Worm (Caenorhabditis elegans): ENCODE data around the gene rilp-1.

rilp-1 gene

ce11 chrIII:3692516-3692915 lies 56.6 kb downstream of the rilp-1 start:
- no peak for TF ChIP-seq mdt-29 (GFP tag; IDR thresholded peaks at IDR 0.05)
- no peak for TF ChIP-seq dmd-8 (GFP tag; IDR thresholded peaks at IDR 0.05)
- peak; percentile 70 for TF ChIP-seq aha-1 (tag)
